Fruit fly (Drosophila melanogaster): ENCODE measurements around the gene CG14664.

- peak; percentile 70 for TF ChIP-seq ey (GFP tag; optimal IDR thresholded peaks at IDR 0.05)
- no peak for TF ChIP-seq Dfd (GFP tag; optimal IDR thresholded peaks at IDR 0.05)
- peak; percentile 95 for TF ChIP-seq Myc (optimal IDR thresholded peaks at IDR 0.05)
- TF ChIP-seq Hr78 (GFP tag; optimal IDR thresholded peaks at IDR 0.05), result no peak
- peak; percentile 48 for TF ChIP-seq OdsH (GFP tag; optimal IDR thresholded peaks at IDR 0.05)
- no peak for TF ChIP-seq Abd-B (GFP tag; optimal IDR thresholded peaks at IDR 0.05)
- peak; percentile 75 for TF ChIP-seq GATAd (GFP tag; optimal IDR thresholded peaks at IDR 0.05)
- TF ChIP-seq sage (GFP tag; optimal IDR thresholded peaks at IDR 0.05), result no peak
Observed at dm6 chr3R:5232197-5232607, 8.3 kb downstream of the CG14664 start, which contains the start of the genes Kat60 and Mms19.

Data from whole organism, wandering third instar larva.